Fruit fly (Drosophila melanogaster): ENCODE measurements around the gene CG11899.

The CG11899 gene

dm6 chr3R:29213416-29213815 is 13.2 kb downstream of the CG11899 start:
- no peak for TF ChIP-seq CG13296 (GFP tag; optimal IDR thresholded peaks at IDR 0.05)
- no peak for TF ChIP-seq CG7556 (GFP tag; optimal IDR thresholded peaks at IDR 0.05)
- TF ChIP-seq Dad (GFP tag; optimal IDR thresholded peaks at IDR 0.05), result no peak
- no peak for TF ChIP-seq CG17912 (GFP tag; optimal IDR thresholded peaks at IDR 0.05)
- no peak for TF ChIP-seq CG1603 (tag; optimal IDR thresholded peaks at IDR 0.05)
- no peak for TF ChIP-seq CG15601 (tag; optimal IDR thresholded peaks at IDR 0.05)
- no peak for TF ChIP-seq tin (GFP tag; optimal IDR thresholded peaks at IDR 0.05)
- no peak for TF ChIP-seq Ssrp (tag; optimal IDR thresholded peaks at IDR 0.05)
- TF ChIP-seq dmrt11E (tag; optimal IDR thresholded peaks at IDR 0.05), result no peak
- TF ChIP-seq CG31388 (GFP tag; optimal IDR thresholded peaks at IDR 0.05), result no peak
- no peak for TF ChIP-seq CG2712 (tag; optimal IDR thresholded peaks at IDR 0.05)
- no peak for TF ChIP-seq CG16863 (GFP tag; optimal IDR thresholded peaks at IDR 0.05)
- TF ChIP-seq PHDP (tag; optimal IDR thresholded peaks at IDR 0.05), result no peak
- no peak for TF ChIP-seq Gsc (GFP tag; IDR thresholded peaks at IDR 0.05)
- TF ChIP-seq Deaf1 (tag; optimal IDR thresholded peaks at IDR 0.05), result no peak
- no peak for TF ChIP-seq her (GFP tag; optimal IDR thresholded peaks at IDR 0.05)
- TF ChIP-seq Dp (GFP tag; optimal IDR thresholded peaks at IDR 0.05), result no peak
- no peak for TF ChIP-seq CG1024 (GFP tag; IDR thresholded peaks at IDR 0.05)
- no peak for TF ChIP-seq luna (GFP tag; optimal IDR thresholded peaks at IDR 0.05)
- peak; percentile 85 for TF ChIP-seq Ets65A (GFP tag)
- TF ChIP-seq CG15696 (tag; optimal IDR thresholded peaks at IDR 0.05), result no peak
- no peak for TF ChIP-seq dmrt99B (tag; optimal IDR thresholded peaks at IDR 0.05)
- TF ChIP-seq CG6689 (GFP tag; IDR thresholded peaks at IDR 0.05), result no peak
- TF ChIP-seq CG17385 (GFP tag; optimal IDR thresholded peaks at IDR 0.05), result peak; percentile 31
- no peak for TF ChIP-seq CG10565 (GFP tag; optimal IDR thresholded peaks at IDR 0.05)
- TF ChIP-seq CG14710 (tag; optimal IDR thresholded peaks at IDR 0.05), result no peak
- no peak for TF ChIP-seq CG10654 (GFP tag; optimal IDR thresholded peaks at IDR 0.05)
- no peak for TF ChIP-seq CG32767 (GFP tag; IDR thresholded peaks at IDR 0.05)
- TF ChIP-seq Atf3 (GFP tag; optimal IDR thresholded peaks at IDR 0.05), result no peak
- TF ChIP-seq CG6254 (GFP tag; optimal IDR thresholded peaks at IDR 0.05), result no peak
- 0 out of 2 replicates have a peak, but pooled peaks have one; percentile 22 for TF ChIP-seq chm (GFP tag; IDR thresholded peaks at IDR 0.05)
- TF ChIP-seq Opbp (GFP tag; IDR thresholded peaks at IDR 0.05; ENCODE audit: partially characterized antibody), result no peak
- no peak for TF ChIP-seq Nf-YB (GFP tag; optimal IDR thresholded peaks at IDR 0.05)
- TF ChIP-seq ewg (GFP tag; optimal IDR thresholded peaks at IDR 0.05), result peak; percentile 6

DNA sequence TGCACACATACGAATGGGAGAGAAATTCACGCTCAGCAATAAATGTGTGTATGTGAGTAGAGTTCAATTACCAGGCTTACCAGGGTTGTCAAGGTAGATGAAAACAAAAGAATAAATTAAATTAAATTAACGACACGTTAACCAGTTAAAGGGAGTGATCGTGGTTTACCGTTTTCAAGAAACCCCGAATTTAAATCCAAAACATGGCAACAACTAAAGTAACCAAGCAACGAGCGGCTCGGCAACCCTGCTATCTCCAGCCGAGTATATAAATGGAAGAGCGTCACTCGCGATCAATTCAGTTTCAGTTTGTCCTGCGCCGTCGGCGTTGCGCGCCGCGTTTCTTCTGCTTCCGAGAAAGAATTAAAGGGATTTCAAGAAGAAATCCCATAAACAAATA is 14.0 kb downstream of the CG11899 start:
- TF ChIP-seq Fer2 (tag; optimal IDR thresholded peaks at IDR 0.05) (peak; percentile 97), dysf (GFP tag; IDR thresholded peaks at IDR 0.05) (peak; percentile 99), Vsx1 (GFP tag; optimal IDR thresholded peaks at IDR 0.05) (peak; percentile 98), CG3847 (GFP tag; IDR thresholded peaks at IDR 0.05) (peak; percentile 99), CG17612 (GFP tag; IDR thresholded peaks at IDR 0.05) (peak; percentile 98), Lhr (GFP tag; optimal IDR thresholded peaks at IDR 0.05) (peak; percentile 99), Trl (optimal IDR thresholded peaks at IDR 0.05) (peak; percentile 39 to 41), Trl (GFP tag; optimal IDR thresholded peaks at IDR 0.05) (peak; percentile 99), CG5245 (GFP tag; optimal IDR thresholded peaks at IDR 0.05) (peak; percentile 99), Sry-β (GFP tag; optimal IDR thresholded peaks at IDR 0.05) (peak; percentile 75), psq (GFP tag; optimal IDR thresholded peaks at IDR 0.05) (peak; percentile 95), tin (GFP tag; optimal IDR thresholded peaks at IDR 0.05) (peak; percentile 100), ab (GFP tag; optimal IDR thresholded peaks at IDR 0.05) (peak; percentile 98), Dbx (GFP tag; IDR thresholded peaks at IDR 0.05) (peak; percentile 99), CG3407 (GFP tag; optimal IDR thresholded peaks at IDR 0.05) (peak; percentile 98), CG3726 (GFP tag; IDR thresholded peaks at IDR 0.05) (peak; percentile 99), CG6765 (GFP tag; optimal IDR thresholded peaks at IDR 0.05) (peak; percentile 99), dati (GFP tag; IDR thresholded peaks at IDR 0.05) (peak; percentile 98), fd3F (GFP tag; optimal IDR thresholded peaks at IDR 0.05) (peak; percentile 98), luna (GFP tag; optimal IDR thresholded peaks at IDR 0.05) (peak; percentile 96), danr (GFP tag; IDR thresholded peaks at IDR 0.05) (peak; percentile 98)

Data from whole organism, embryonic.